Worm (Caenorhabditis elegans) whole organism, L3 larva: ENCODE results near the gene sdz-37.
"Not testable (repeated sequence)": the region's sequence is repeated elsewhere in the genome, so short reads cannot be mapped to it uniquely, and the experiment has no call there.

ENCODE experiments used
- R02D3.7 ChIP-seq: fragments of 150-350 bp; optimal IDR thresholded peaks from 2 replicates; lab custom pipeline; 2014; ENCODE audit warnings: missing biosample characterization, missing genetic modification characterization
- ZK546.5 ChIP-seq: sonication (generic microtip); optimal IDR thresholded peaks from 2 replicates; lab custom pipeline; 2017; ENCODE audit warnings: missing biosample characterization, missing genetic modification characterization
- aly-2 ChIP-seq: fragments of 150-350 bp; optimal IDR thresholded peaks from 2 replicates; lab custom pipeline; 2014; ENCODE audit warnings: missing biosample characterization, missing genetic modification characterization
- ama-1 ChIP-seq: fragments of 150-350 bp; optimal IDR thresholded peaks from 2 replicates; lab custom pipeline; 2018
- ceh-28 ChIP-seq: fragments of 150-350 bp; optimal IDR thresholded peaks from 2 replicates; lab custom pipeline; 2014; ENCODE audit warnings: missing biosample characterization, missing genetic modification reagents, missing genetic modification characterization
- ceh-82 ChIP-seq: fragments of 150-350 bp; optimal IDR thresholded peaks from 2 replicates; lab custom pipeline; 2014; ENCODE audit warnings: missing biosample characterization, missing genetic modification characterization
- ceh-9 ChIP-seq: sonication (generic microtip); optimal IDR thresholded peaks from 2 replicates; lab custom pipeline; 2018; ENCODE audit warnings: missing biosample characterization, missing genetic modification characterization
- daf-12 ChIP-seq: fragments of 150-350 bp; optimal IDR thresholded peaks from 2 replicates; lab custom pipeline; 2014; ENCODE audit warnings: missing biosample characterization, missing genetic modification reagents, missing genetic modification characterization
- egl-27 ChIP-seq: sonication (generic microtip); optimal IDR thresholded peaks from 4 replicates; lab custom pipeline; 2017; ENCODE audit warnings: missing biosample characterization, missing genetic modification reagents, missing genetic modification characterization
- egl-5 ChIP-seq: fragments of 150-350 bp; optimal IDR thresholded peaks from 2 replicates; lab custom pipeline; 2017; ENCODE audit warnings: missing biosample characterization, missing genetic modification reagents, missing genetic modification characterization, inconsistent platforms
- elt-2 ChIP-seq: sonication (generic microtip); optimal IDR thresholded peaks from 2 replicates; lab custom pipeline; 2016; ENCODE audit warnings: missing genetic modification reagents, mild to moderate bottlenecking, missing genetic modification characterization, missing compliant biosample characterization
- eor-1 ChIP-seq, 2 experiments: fragments of 150-350 bp; optimal IDR thresholded peaks; 2 replicates each; lab custom pipeline; 2014 to 2018; ENCODE audit warnings: missing biosample characterization in 2 of 2, missing genetic modification characterization in 2 of 2
- fkh-10 ChIP-seq: sonication (generic microtip); optimal IDR thresholded peaks from 2 replicates; lab custom pipeline; 2017; ENCODE audit warnings: missing biosample characterization, missing genetic modification reagents, missing genetic modification characterization
- fos-1 ChIP-seq: fragments of 150-350 bp; optimal IDR thresholded peaks from 2 replicates; lab custom pipeline; 2014; ENCODE audit warnings: missing biosample characterization, missing genetic modification characterization
- hmg-11 ChIP-seq: sonication (generic microtip); optimal IDR thresholded peaks from 2 replicates; lab custom pipeline; 2016; ENCODE audit warnings: missing genetic modification characterization, missing compliant biosample characterization
- jun-1 ChIP-seq: fragments of 150-350 bp; optimal IDR thresholded peaks from 2 replicates; lab custom pipeline; 2014; ENCODE audit warnings: missing biosample characterization, missing genetic modification reagents, missing genetic modification characterization
- lin-15B ChIP-seq: fragments of 150-350 bp; optimal IDR thresholded peaks from 2 replicates; lab custom pipeline; 2014; ENCODE audit warnings: missing biosample characterization, missing genetic modification characterization
- lin-39 ChIP-seq: fragments of 150-350 bp; optimal IDR thresholded peaks from 2 replicates; lab custom pipeline; 2018; ENCODE audit warnings: missing biosample characterization, missing genetic modification reagents, missing genetic modification characterization
- lsy-12 ChIP-seq: sonication (generic microtip); optimal IDR thresholded peaks from 2 replicates; lab custom pipeline; 2016; ENCODE audit warnings: mild to moderate bottlenecking, missing genetic modification characterization, missing compliant biosample characterization
- mdl-1 ChIP-seq: fragments of 150-350 bp; optimal IDR thresholded peaks from 2 replicates; lab custom pipeline; 2014; ENCODE audit warnings: missing biosample characterization, missing genetic modification characterization
- mml-1 ChIP-seq: fragments of 150-350 bp; sonication (generic microtip); optimal IDR thresholded peaks from 3 replicates; lab custom pipeline; 2014; ENCODE audit warnings: missing biosample characterization, missing genetic modification characterization
- nhr-11 ChIP-seq: fragments of 150-350 bp; optimal IDR thresholded peaks from 2 replicates; lab custom pipeline; 2014; ENCODE audit warnings: missing biosample characterization, missing genetic modification characterization
- nhr-12 ChIP-seq: fragments of 150-350 bp; optimal IDR thresholded peaks from 2 replicates; lab custom pipeline; 2014; ENCODE audit warnings: missing biosample characterization, missing genetic modification characterization
- nhr-23 ChIP-seq: fragments of 150-350 bp; optimal IDR thresholded peaks from 2 replicates; lab custom pipeline; 2014; ENCODE audit warnings: missing biosample characterization, missing genetic modification reagents, missing genetic modification characterization
- nhr-28 ChIP-seq: fragments of 150-350 bp; optimal IDR thresholded peaks from 2 replicates; lab custom pipeline; 2014; ENCODE audit warnings: missing biosample characterization, missing genetic modification characterization
- nhr-43 ChIP-seq: sonication (generic microtip); optimal IDR thresholded peaks from 2 replicates; lab custom pipeline; 2016; ENCODE audit warnings: mild to moderate bottlenecking, missing genetic modification characterization, missing compliant biosample characterization; ENCODE audit not compliant: poor library complexity, severe bottlenecking
- nhr-67 ChIP-seq: fragments of 150-350 bp; optimal IDR thresholded peaks from 2 replicates; lab custom pipeline; 2014; ENCODE audit warnings: missing biosample characterization, missing genetic modification characterization
- nhr-76 ChIP-seq: fragments of 150-350 bp; sonication (generic microtip); optimal IDR thresholded peaks from 5 replicates; lab custom pipeline; 2014; ENCODE audit warnings: missing biosample characterization, missing genetic modification characterization
- pha-4 ChIP-seq: fragments of 150-350 bp; optimal IDR thresholded peaks from 2 replicates; lab custom pipeline; 2014; ENCODE audit warnings: missing biosample characterization, missing genetic modification reagents, missing genetic modification characterization
- pqm-1 ChIP-seq: fragments of 150-350 bp; optimal IDR thresholded peaks from 2 replicates; lab custom pipeline; 2017; ENCODE audit warnings: missing biosample characterization, missing genetic modification characterization, inconsistent platforms
- skn-1 ChIP-seq: fragments of 150-350 bp; optimal IDR thresholded peaks from 2 replicates; lab custom pipeline; 2014; ENCODE audit warnings: missing biosample characterization, missing genetic modification characterization
- snpc-4 ChIP-seq: fragments of 150-350 bp; optimal IDR thresholded peaks from 2 replicates; lab custom pipeline; 2014; ENCODE audit warnings: missing biosample characterization, missing genetic modification characterization
- unc-39 ChIP-seq: sonication (generic microtip); optimal IDR thresholded peaks from 4 replicates; lab custom pipeline; 2017; ENCODE audit warnings: missing biosample characterization, missing genetic modification characterization
- zag-1 ChIP-seq: fragments of 150-350 bp; optimal IDR thresholded peaks from 2 replicates; lab custom pipeline; 2014; ENCODE audit warnings: missing biosample characterization, missing genetic modification characterization
- ztf-11 ChIP-seq: fragments of 150-350 bp; optimal IDR thresholded peaks from 2 replicates; lab custom pipeline; 2014; ENCODE audit warnings: missing biosample characterization, missing genetic modification characterization
- ztf-4 ChIP-seq: fragments of 150-350 bp; optimal IDR thresholded peaks from 2 replicates; lab custom pipeline; 2014; ENCODE audit warnings: missing biosample characterization, missing genetic modification characterization

sdz-37 gene

ce11 chrII:10485640-10486039, 21.0 kb downstream of the sdz-37 start:
- TF ChIP-seq skn-1 (tag; lab: Kevin White, UChicago) (no peak), egl-5 (tag; lab: Kevin White, UChicago) (no peak), lsy-12 (tag; lab: Kevin White, UChicago) (no peak), lin-15B (tag; lab: Kevin White, UChicago) (no peak), nhr-12 (no peak), pqm-1 (peak; percentile 87), aly-2 (tag; lab: Kevin White, UChicago) (no peak), elt-2 (tag; lab: Kevin White, UChicago) (peak; percentile 84), lin-39 (tag; lab: Kevin White, UChicago) (no peak), jun-1 (tag; lab: Kevin White, UChicago) (peak; percentile 70), ZK546.5 (tag; lab: Kevin White, UChicago) (no peak), ztf-4 (tag; lab: Kevin White, UChicago) (no peak), egl-27 (tag; lab: Kevin White, UChicago) (no peak), ztf-11 (tag; lab: Kevin White, UChicago) (no peak), fkh-10 (GFP tag; lab: Kevin White, UChicago) (no peak), eor-1 (tag; optimal IDR thresholded peaks at IDR 0.05; lab: Kevin White, UChicago) (no peak)

DNA sequence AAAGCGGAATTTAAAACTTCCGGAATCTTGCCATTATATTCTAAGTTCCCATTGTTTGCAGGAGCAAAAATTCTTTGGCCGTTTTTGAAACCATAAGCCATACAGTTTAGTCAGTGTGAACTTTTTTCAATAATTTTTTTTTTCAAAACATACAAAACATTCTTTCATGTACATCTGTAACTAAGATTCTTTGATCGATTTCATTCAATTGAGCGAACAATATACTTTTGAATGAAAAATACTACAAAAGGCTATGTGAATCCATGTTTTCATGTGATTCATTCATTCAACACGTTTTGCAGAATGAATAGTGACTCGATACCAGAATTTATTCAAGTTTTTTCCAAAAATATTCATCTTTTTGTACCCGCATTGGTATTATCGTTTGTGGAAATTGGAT, 22.1 kb downstream of the sdz-37 start, which contains the start of gene ZK666.15:
ZK666.15 (plus strand) TSS at position 301 of the 400 bp plus-strand sequence.
- TF ChIP-seq daf-12 (no peak), zag-1 (tag; lab: Kevin White, UChicago) (no peak), fkh-10 (GFP tag; lab: Kevin White, UChicago) (no peak), unc-39 (tag; lab: Kevin White, UChicago) (no peak), mml-1 (tag; lab: Kevin White, UChicago) (no peak), nhr-67 (tag; lab: Kevin White, UChicago) (no peak), nhr-28 (tag; lab: Kevin White, UChicago) (no peak), ceh-28 (tag; lab: Kevin White, UChicago) (no peak), R02D3.7 (tag; lab: Kevin White, UChicago) (no peak), aly-2 (tag; lab: Kevin White, UChicago) (no peak), mdl-1 (tag; lab: Kevin White, UChicago) (no peak), nhr-76 (no peak), snpc-4 (tag; lab: Kevin White, UChicago) (no peak), egl-27 (tag; lab: Kevin White, UChicago) (no peak), nhr-23 (tag; lab: Kevin White, UChicago) (no peak), ceh-82 (tag; lab: Kevin White, UChicago) (no peak)

- TF ChIP-seq pqm-1 (no peak), hmg-11 (no peak), nhr-11 (tag; lab: Kevin White, UChicago) (no peak), aly-2 (tag; lab: Kevin White, UChicago) (no peak), ama-1 (no peak), ceh-28 (tag; lab: Kevin White, UChicago) (no peak), lin-15B (tag; lab: Kevin White, UChicago) (no peak), nhr-43 (tag; lab: Kevin White, UChicago) (no peak), ceh-9 (no peak), pha-4 (tag; lab: Kevin White, UChicago) (no peak), R02D3.7 (tag; lab: Kevin White, UChicago) (no peak), daf-12 (no peak), ceh-82 (tag; lab: Kevin White, UChicago) (no peak)
Observed at ce11 chrII:10490329-10490728, 25.7 kb downstream of the sdz-37 start, which contains the start of gene clec-61. clec-61 (minus strand) TSS chrII:10490537.

ce11 chrII:10493034-10493433, 28.4 kb downstream of the sdz-37 start, which contains the start of gene ZK666.8:
ZK666.8 (minus strand) TSS chrII:10493134.
- not testable (repeated sequence) for TF ChIP-seq R02D3.7, fos-1, lsy-12 (tag; lab: Kevin White, UChicago)
